Worm (Caenorhabditis elegans): ENCODE data around the gene dnj-3.

The dnj-3 gene

ce11 chrV:15071015-15071810, 2.7 kb downstream of the dnj-3 start, which contains the start of gene unc-76 (continued):
- peak; percentile 80 for TF ChIP-seq lin-39 (tag; optimal IDR thresholded peaks at IDR 0.05)
- TF ChIP-seq snpc-4 (tag; optimal IDR thresholded peaks at IDR 0.05) = no peak
- no peak for TF ChIP-seq unc-39 (tag; optimal IDR thresholded peaks at IDR 0.05)
- no peak for TF ChIP-seq daf-19 (GFP tag; conservative IDR thresholded peaks at IDR 0.05)
- TF ChIP-seq pqm-1 (tag; optimal IDR thresholded peaks at IDR 0.05) = no peak
- TF ChIP-seq daf-16 (GFP tag; optimal IDR thresholded peaks at IDR 0.05) = peak in 1 of 2 experiments; percentile 23
- peak; percentile 8 for TF ChIP-seq daf-16 (tag; optimal IDR thresholded peaks at IDR 0.05)
- TF ChIP-seq dmd-8 (GFP tag; IDR thresholded peaks at IDR 0.05) = no peak
- TF ChIP-seq lir-3 (tag; optimal IDR thresholded peaks at IDR 0.05) = no peak
- TF ChIP-seq dmd-6 (GFP tag; IDR thresholded peaks at IDR 0.05) = peak; percentile 38; the same call in 1 of the 2 replicates
- TF ChIP-seq lim-7 (GFP tag; IDR thresholded peaks at IDR 0.05) = no peak
- TF ChIP-seq gei-8 (GFP tag; optimal IDR thresholded peaks at IDR 0.05) = no peak
- TF ChIP-seq nhr-10 (tag; optimal IDR thresholded peaks at IDR 0.05) = no peak
- TF ChIP-seq duxl-1 (tag; optimal IDR thresholded peaks at IDR 0.05; ENCODE audit: poor library complexity) = no peak
- peak; percentile 38; the same call in 1 of the 2 replicates for TF ChIP-seq egl-43 (GFP tag; IDR thresholded peaks at IDR 0.05)
- TF ChIP-seq lin-1 (GFP tag; IDR thresholded peaks at IDR 0.05) = no peak
- TF ChIP-seq mdl-1 (tag; optimal IDR thresholded peaks at IDR 0.05) = peak; percentile 2 to 31
- TF ChIP-seq mdt-29 (GFP tag; IDR thresholded peaks at IDR 0.05) = no peak
- TF ChIP-seq nhr-25 (tag; optimal IDR thresholded peaks at IDR 0.05; ENCODE audit: borderline replicate concordance, insufficient read depth) = no peak
- TF ChIP-seq dpl-1 (GFP tag; optimal IDR thresholded peaks at IDR 0.05) = peak; percentile 27
- no peak for TF ChIP-seq egl-27 (tag; optimal IDR thresholded peaks at IDR 0.05)
- TF ChIP-seq nhr-6 (tag; optimal IDR thresholded peaks at IDR 0.05) = peak; percentile 87
- no peak for TF ChIP-seq Y75B8A.6 (GFP tag; IDR thresholded peaks at IDR 0.05)
- 0 out of 2 replicates have a peak, but pooled peaks have one; percentile 32 for TF ChIP-seq arid-1 (GFP tag; conservative IDR thresholded peaks at IDR 0.05)
- TF ChIP-seq Y48G9A.11 (GFP tag; IDR thresholded peaks at IDR 0.05) = no peak
- no peak for TF ChIP-seq F44E2.7 (GFP tag; IDR thresholded peaks at IDR 0.05)
- TF ChIP-seq ceh-82 (tag; optimal IDR thresholded peaks at IDR 0.05) = no peak

- no peak for TF ChIP-seq lsy-2 (tag; optimal IDR thresholded peaks at IDR 0.05)
- peak; percentile 71 for TF ChIP-seq aha-1 (tag)
- TF ChIP-seq mdl-1 (tag; optimal IDR thresholded peaks at IDR 0.05) = no peak
Observed at ce11 chrV:15072738-15073137, 4.3 kb downstream of the dnj-3 start.

DNA sequence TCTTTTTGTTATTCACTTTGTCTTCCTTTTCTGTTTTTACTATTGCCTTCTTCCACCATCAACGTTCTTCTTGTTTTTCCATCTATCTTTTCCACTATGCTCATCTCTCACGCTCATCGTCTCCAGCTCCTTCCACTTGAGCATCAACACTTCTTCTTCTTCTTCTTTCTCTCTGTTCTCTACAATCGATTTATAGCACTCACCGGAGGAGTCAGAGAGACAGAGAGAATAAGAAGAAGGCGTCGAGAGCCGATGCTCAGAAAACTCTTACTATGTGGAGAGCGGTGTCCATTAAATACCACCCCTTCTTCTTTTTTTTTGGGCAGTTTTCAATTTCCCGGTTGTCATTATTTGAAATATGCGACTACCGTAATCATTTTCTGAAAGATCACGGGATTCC, 6.4 kb downstream of the dnj-3 start:
- TF ChIP-seq ceh-82 (tag; optimal IDR thresholded peaks at IDR 0.05) (no peak), vab-7 (GFP tag; IDR thresholded peaks at IDR 0.05) (no peak), aha-1 (tag) (peak; percentile 80), gei-8 (GFP tag; optimal IDR thresholded peaks at IDR 0.05) (no peak), mes-2 (tag; optimal IDR thresholded peaks at IDR 0.05; ENCODE audit: poor library complexity, severe bottlenecking) (peak; percentile 10), hif-1 (tag; optimal IDR thresholded peaks at IDR 0.05) (no peak), snpc-4 (tag; optimal IDR thresholded peaks at IDR 0.05) (no peak), lsy-2 (tag; optimal IDR thresholded peaks at IDR 0.05) (peak in 1 of 2 experiments; percentile 32), lin-13 (GFP tag; optimal IDR thresholded peaks at IDR 0.05) (no peak), ztf-11 (tag; optimal IDR thresholded peaks at IDR 0.05) (no peak), saeg-2 (GFP tag; IDR thresholded peaks at IDR 0.05) (no peak), dve-1 (tag; optimal IDR thresholded peaks at IDR 0.05; ENCODE audit: insufficient read depth) (no peak), set-16 (GFP tag; IDR thresholded peaks at IDR 0.05) (no peak), unc-130 (GFP tag; optimal IDR thresholded peaks at IDR 0.05) (no peak), zfp-2 (tag; optimal IDR thresholded peaks at IDR 0.05) (no peak), dmd-9 (GFP tag; IDR thresholded peaks at IDR 0.05) (no peak), hmg-1.1 (GFP tag; IDR thresholded peaks at IDR 0.05) (peak; percentile 65), nhr-48 (tag; optimal IDR thresholded peaks at IDR 0.05) (no peak), ceh-28 (tag; optimal IDR thresholded peaks at IDR 0.05) (peak; percentile 35), snpc-1.2 (GFP tag; IDR thresholded peaks at IDR 0.05) (no peak), unc-62 (GFP tag; optimal IDR thresholded peaks at IDR 0.05 in 1 of 2) (peak in 1 of 2 experiments; percentile 25), unc-62 (tag; optimal IDR thresholded peaks at IDR 0.05) (no peak), zip-2 (tag; optimal IDR thresholded peaks at IDR 0.05) (no peak), fkh-10 (GFP tag; optimal IDR thresholded peaks at IDR 0.05) (peak; percentile 82)
